Worm (Caenorhabditis elegans) whole organism, L2 larva: ENCODE measurements around the gene cest-24.

ENCODE experiments used
- C34F6.9 ChIP-seq: fragments of 150-350 bp; optimal IDR thresholded peaks from 2 replicates; lab custom pipeline; 2014; ENCODE audit warnings: missing biosample characterization, missing genetic modification characterization
- F13H6.1 ChIP-seq: sonication (generic microtip); optimal IDR thresholded peaks from 2 replicates; lab custom pipeline; 2016; ENCODE audit warnings: missing genetic modification characterization, missing compliant biosample characterization
- R02D3.7 ChIP-seq: fragments of 150-350 bp; optimal IDR thresholded peaks from 2 replicates; lab custom pipeline; 2014; ENCODE audit warnings: missing biosample characterization, missing genetic modification characterization
- Y55F3AM.14 ChIP-seq: fragments of 200-800 bp; sonication (Bioruptor generic); optimal IDR thresholded peaks from 2 replicates; lab custom pipeline; 2018; ENCODE audit warnings: mild to moderate bottlenecking, missing genetic modification characterization, missing compliant biosample characterization
- ZK546.5 ChIP-seq: sonication (generic microtip); optimal IDR thresholded peaks from 2 replicates; lab custom pipeline; 2017; ENCODE audit warnings: missing biosample characterization, missing genetic modification characterization
- alr-1 ChIP-seq: fragments of 150-350 bp; optimal IDR thresholded peaks from 2 replicates; lab custom pipeline; 2014; ENCODE audit warnings: missing biosample characterization, missing genetic modification characterization
- aly-2 ChIP-seq: fragments of 150-350 bp; optimal IDR thresholded peaks from 2 replicates; lab custom pipeline; 2014; ENCODE audit warnings: missing biosample characterization, missing genetic modification characterization
- ama-1 ChIP-seq: fragments of 150-350 bp; optimal IDR thresholded peaks from 2 replicates; lab custom pipeline; 2018; ENCODE audit warnings: inconsistent platforms
- blmp-1 ChIP-seq: sonication (generic microtip); optimal IDR thresholded peaks from 2 replicates; lab custom pipeline; 2017; ENCODE audit warnings: missing genetic modification characterization, mild to moderate bottlenecking, missing compliant biosample characterization, antibody characterized with exemption, moderate library complexity; ENCODE audit not compliant: insufficient read depth
- ceh-16 ChIP-seq: fragments of 150-350 bp; optimal IDR thresholded peaks from 2 replicates; lab custom pipeline; 2014; ENCODE audit warnings: missing biosample characterization, missing genetic modification characterization
- ceh-82 ChIP-seq: fragments of 150-350 bp; optimal IDR thresholded peaks from 2 replicates; lab custom pipeline; 2014; ENCODE audit warnings: missing biosample characterization, missing genetic modification characterization
- crh-2 ChIP-seq: sonication (generic microtip); optimal IDR thresholded peaks from 2 replicates; lab custom pipeline; 2017; ENCODE audit warnings: missing biosample characterization, missing genetic modification characterization
- dmd-4 ChIP-seq: sonication (generic microtip); optimal IDR thresholded peaks from 2 replicates; lab custom pipeline; 2017; ENCODE audit warnings: missing biosample characterization, missing genetic modification characterization
- egl-27 ChIP-seq: sonication (generic microtip); optimal IDR thresholded peaks from 3 replicates; lab custom pipeline; 2017; ENCODE audit warnings: missing biosample characterization, missing genetic modification reagents, missing genetic modification characterization
- elt-1 ChIP-seq: fragments of 150-350 bp; optimal IDR thresholded peaks from 2 replicates; lab custom pipeline; 2014; ENCODE audit warnings: missing biosample characterization, missing genetic modification characterization
- elt-3 ChIP-seq: sonication (generic microtip); optimal IDR thresholded peaks from 2 replicates; lab custom pipeline; 2017; ENCODE audit warnings: missing biosample characterization, missing genetic modification characterization
- fos-1 ChIP-seq: fragments of 150-350 bp; optimal IDR thresholded peaks from 2 replicates; lab custom pipeline; 2014; ENCODE audit warnings: missing biosample characterization, missing genetic modification characterization
- gmeb-1 ChIP-seq: fragments of 150-350 bp; optimal IDR thresholded peaks from 2 replicates; lab custom pipeline; 2014; ENCODE audit warnings: missing biosample characterization, missing genetic modification characterization
- lin-11 ChIP-seq: fragments of 150-350 bp; sonication (generic microtip); optimal IDR thresholded peaks from 2 replicates; lab custom pipeline; 2014; ENCODE audit warnings: missing biosample characterization, missing genetic modification characterization, inconsistent platforms, mixed read lengths
- lin-13 ChIP-seq: fragments of 150-350 bp; optimal IDR thresholded peaks from 2 replicates; lab custom pipeline; 2014; ENCODE audit warnings: missing biosample characterization, missing genetic modification reagents, missing genetic modification characterization
- lin-39 ChIP-seq: fragments of 150-350 bp; optimal IDR thresholded peaks from 2 replicates; lab custom pipeline; 2014; ENCODE audit warnings: missing biosample characterization, missing genetic modification reagents, missing genetic modification characterization
- lsy-2 ChIP-seq, 2 experiments: fragments of 150-350 bp in 1 of 2; sonication (generic microtip) in 1 of 2; optimal IDR thresholded peaks; 2 replicates each; lab custom pipeline; 2014 to 2017; ENCODE audit warnings: missing biosample characterization in 2 of 2, missing genetic modification characterization in 2 of 2
- mab-5 ChIP-seq: fragments of 150-350 bp; optimal IDR thresholded peaks from 2 replicates; lab custom pipeline; 2014; ENCODE audit warnings: missing biosample characterization, missing genetic modification characterization
- mbf-1 ChIP-seq: sonication (generic microtip); optimal IDR thresholded peaks from 2 replicates; lab custom pipeline; 2017; ENCODE audit warnings: missing biosample characterization, missing genetic modification characterization
- mdl-1 ChIP-seq, 2 experiments: fragments of 150-350 bp in 1 of 2; sonication (generic microtip) in 1 of 2; optimal IDR thresholded peaks; 2 replicates each; lab custom pipeline; 2017; ENCODE audit warnings: missing biosample characterization in 2 of 2, missing genetic modification characterization in 2 of 2
- nhr-10 ChIP-seq: sonication (generic microtip); optimal IDR thresholded peaks from 2 replicates; lab custom pipeline; 2017; ENCODE audit warnings: missing biosample characterization, missing genetic modification characterization
- nhr-11 ChIP-seq: fragments of 150-350 bp; optimal IDR thresholded peaks from 2 replicates; lab custom pipeline; 2014; ENCODE audit warnings: missing biosample characterization, missing genetic modification characterization
- nhr-12 ChIP-seq: fragments of 150-350 bp; optimal IDR thresholded peaks from 2 replicates; lab custom pipeline; 2014; ENCODE audit warnings: missing biosample characterization, missing genetic modification characterization
- nhr-129 ChIP-seq: fragments of 150-350 bp; optimal IDR thresholded peaks from 2 replicates; lab custom pipeline; 2014; ENCODE audit warnings: missing biosample characterization, missing genetic modification characterization
- nhr-21 ChIP-seq: fragments of 150-350 bp; optimal IDR thresholded peaks from 2 replicates; lab custom pipeline; 2014; ENCODE audit warnings: missing biosample characterization, missing genetic modification characterization
- nhr-23 ChIP-seq: fragments of 150-350 bp; optimal IDR thresholded peaks from 2 replicates; lab custom pipeline; 2014; ENCODE audit warnings: missing biosample characterization, missing genetic modification reagents, missing genetic modification characterization
- nhr-237 ChIP-seq: fragments of 150-350 bp; optimal IDR thresholded peaks from 2 replicates; lab custom pipeline; 2014; ENCODE audit warnings: missing biosample characterization, missing genetic modification characterization
- nhr-25 ChIP-seq: fragments of 150-350 bp; sonication (generic microtip); optimal IDR thresholded peaks from 3 replicates; lab custom pipeline; 2014; ENCODE audit warnings: missing biosample characterization, missing genetic modification characterization
- nhr-6 ChIP-seq: fragments of 150-350 bp; optimal IDR thresholded peaks from 2 replicates; lab custom pipeline; 2014; ENCODE audit warnings: missing biosample characterization, missing genetic modification characterization
- nhr-77 ChIP-seq: fragments of 150-350 bp; optimal IDR thresholded peaks from 2 replicates; lab custom pipeline; 2014; ENCODE audit warnings: missing biosample characterization, missing genetic modification characterization
- peb-1 ChIP-seq: fragments of 150-350 bp; optimal IDR thresholded peaks from 2 replicates; lab custom pipeline; 2014; ENCODE audit warnings: missing biosample characterization, missing genetic modification characterization
- sem-4 ChIP-seq: fragments of 150-350 bp; optimal IDR thresholded peaks from 2 replicates; lab custom pipeline; 2014; ENCODE audit warnings: missing biosample characterization, missing genetic modification reagents, missing genetic modification characterization
- skn-1 ChIP-seq: sonication (generic microtip); optimal IDR thresholded peaks from 2 replicates; lab custom pipeline; 2017; ENCODE audit warnings: missing biosample characterization, missing genetic modification characterization
- sma-3 ChIP-seq: sonication (generic microtip); optimal IDR thresholded peaks from 2 replicates; lab custom pipeline; 2016; ENCODE audit warnings: missing genetic modification reagents, missing genetic modification characterization, missing compliant biosample characterization
- sma-9 ChIP-seq, 2 experiments: fragments of 150-350 bp in 1 of 2; sonication (generic microtip) in 1 of 2; optimal IDR thresholded peaks; 2 replicates each; lab custom pipeline; 2014 to 2016; ENCODE audit warnings: missing genetic modification characterization in 2 of 2, mild to moderate bottlenecking in 1 of 2, missing biosample characterization in 1 of 2, missing compliant biosample characterization in 1 of 2, missing genetic modification reagents in 1 of 2, moderate library complexity in 1 of 2
- snpc-4 ChIP-seq: fragments of 150-350 bp; optimal IDR thresholded peaks from 2 replicates; lab custom pipeline; 2014; ENCODE audit warnings: missing biosample characterization, missing genetic modification characterization
- unc-39 ChIP-seq: fragments of 150-350 bp; optimal IDR thresholded peaks from 2 replicates; lab custom pipeline; 2014; ENCODE audit warnings: missing biosample characterization, missing genetic modification characterization
- unc-55 ChIP-seq: fragments of 150-350 bp; sonication (generic microtip); optimal IDR thresholded peaks from 3 replicates; lab custom pipeline; 2014; ENCODE audit warnings: missing biosample characterization, missing genetic modification reagents, missing genetic modification characterization
- unc-62 ChIP-seq: fragments of 150-350 bp; optimal IDR thresholded peaks from 2 replicates; lab custom pipeline; 2014; ENCODE audit warnings: missing biosample characterization, missing genetic modification reagents, missing genetic modification characterization
- zag-1 ChIP-seq: fragments of 150-350 bp; optimal IDR thresholded peaks from 2 replicates; lab custom pipeline; 2014; ENCODE audit warnings: missing biosample characterization, missing genetic modification characterization
- ztf-1 ChIP-seq: fragments of 200-800 bp; sonication (Bioruptor generic); conservative IDR thresholded peaks from 2 replicates; pipeline ENCODE4 v1.3.6; 2022; ENCODE audit warnings: missing genetic modification characterization, missing compliant biosample characterization
- ztf-11 ChIP-seq: sonication (generic microtip); optimal IDR thresholded peaks from 2 replicates; lab custom pipeline; 2017; ENCODE audit warnings: missing biosample characterization, missing genetic modification characterization
- ztf-4 ChIP-seq: fragments of 150-350 bp; optimal IDR thresholded peaks from 2 replicates; lab custom pipeline; 2014; ENCODE audit warnings: missing biosample characterization, missing genetic modification characterization

Gene cest-24

ce11 chrV:6275209-6275608 lies 41.5 kb upstream of the cest-24 start:
- TF ChIP-seq ama-1: no peak
- TF ChIP-seq peb-1 (tag; lab: Kevin White, UChicago): no peak
- TF ChIP-seq crh-2: peak; percentile 80
- TF ChIP-seq gmeb-1 (tag; lab: Kevin White, UChicago): peak; percentile 50
- peak; percentile 42 for TF ChIP-seq Y55F3AM.14 (GFP tag; lab: Kevin White, UChicago)
- TF ChIP-seq lin-11 (tag; lab: Kevin White, UChicago): no peak
- peak; percentile 52 for TF ChIP-seq nhr-25
- no peak for TF ChIP-seq unc-62
- no peak for TF ChIP-seq egl-27 (tag; lab: Kevin White, UChicago)
- peak; percentile 12 for TF ChIP-seq F13H6.1
- peak in 1 of 2 experiments; percentile 21 for TF ChIP-seq lsy-2 (tag; optimal IDR thresholded peaks at IDR 0.05; lab: Kevin White, UChicago)
- TF ChIP-seq nhr-21 (tag; lab: Kevin White, UChicago): peak; percentile 69
- peak in 1 of 2 experiments; percentile 38 for TF ChIP-seq mdl-1 (tag; optimal IDR thresholded peaks at IDR 0.05; lab: Kevin White, UChicago)
- TF ChIP-seq sma-3 (GFP tag; lab: Kevin White, UChicago): peak; percentile 67
- TF ChIP-seq sma-9 (GFP tag; optimal IDR thresholded peaks at IDR 0.05; lab: Kevin White, UChicago): peak; percentile 87
- no peak for TF ChIP-seq sma-9 (tag; optimal IDR thresholded peaks at IDR 0.05; lab: Kevin White, UChicago)
- TF ChIP-seq blmp-1: peak; percentile 18
- TF ChIP-seq fos-1: peak; percentile 89

ce11 chrV:6276205-6276604 lies 40.5 kb upstream of the cest-24 start, which contains the start of gene F31F7.1:
Gene F31F7.1 (plus strand): TSS chrV:6276439.
- TF ChIP-seq ztf-4 (tag; lab: Kevin White, UChicago): no peak
- TF ChIP-seq lsy-2 (tag; optimal IDR thresholded peaks at IDR 0.05; lab: Kevin White, UChicago): peak in 1 of 2 experiments; percentile 50
- TF ChIP-seq dmd-4: no peak
- no peak for TF ChIP-seq peb-1 (tag; lab: Kevin White, UChicago)
- TF ChIP-seq lin-13 (GFP tag; lab: Kevin White, UChicago): no peak
- peak; percentile 0 for TF ChIP-seq egl-27 (tag; lab: Kevin White, UChicago)
- peak; percentile 85 for TF ChIP-seq nhr-21 (tag; lab: Kevin White, UChicago)
- TF ChIP-seq ZK546.5 (tag; lab: Kevin White, UChicago): no peak
- peak; percentile 68 for TF ChIP-seq nhr-25
- TF ChIP-seq crh-2: peak; percentile 73
- no peak for TF ChIP-seq mbf-1 (tag; lab: Kevin White, UChicago)
- TF ChIP-seq elt-1 (tag; lab: Kevin White, UChicago): no peak
- peak; percentile 78 for TF ChIP-seq fos-1
- TF ChIP-seq lin-39 (tag; lab: Kevin White, UChicago): no peak
- TF ChIP-seq sem-4: no peak
- no peak for TF ChIP-seq nhr-237 (tag; lab: Kevin White, UChicago)
- peak; percentile 70 for TF ChIP-seq gmeb-1 (tag; lab: Kevin White, UChicago)
- peak; percentile 84 for TF ChIP-seq sma-3 (GFP tag; lab: Kevin White, UChicago)
- peak; percentile 52 for TF ChIP-seq nhr-129
- no peak for TF ChIP-seq ceh-16
- peak; percentile 67 for TF ChIP-seq blmp-1
- TF ChIP-seq elt-3: no peak
- no peak for TF ChIP-seq mab-5 (tag; lab: Kevin White, UChicago)
- no peak for TF ChIP-seq ztf-11
- TF ChIP-seq nhr-11 (tag; lab: Kevin White, UChicago): no peak
- TF ChIP-seq lin-11 (tag; lab: Kevin White, UChicago): no peak
- no peak for TF ChIP-seq Y55F3AM.14 (GFP tag; lab: Kevin White, UChicago)
- no peak for TF ChIP-seq ceh-82 (tag; lab: Kevin White, UChicago)
- no peak for TF ChIP-seq C34F6.9 (tag; lab: Kevin White, UChicago)
- TF ChIP-seq zag-1 (tag; lab: Kevin White, UChicago): no peak
- no peak for TF ChIP-seq snpc-4
- TF ChIP-seq R02D3.7 (tag; lab: Kevin White, UChicago): no peak
- TF ChIP-seq ztf-1 (GFP tag; lab: Robert Waterston, UW): no peak
- no peak for TF ChIP-seq nhr-10 (tag; lab: Kevin White, UChicago)
- peak; percentile 12 for TF ChIP-seq skn-1 (tag; lab: Kevin White, UChicago)
- peak; percentile 26 for TF ChIP-seq nhr-6
- peak; percentile 72 for TF ChIP-seq F13H6.1
- TF ChIP-seq aly-2 (tag; lab: Kevin White, UChicago): no peak
- peak; percentile 62 for TF ChIP-seq ama-1
- TF ChIP-seq nhr-23 (tag; lab: Kevin White, UChicago): no peak
- no peak for TF ChIP-seq unc-62
- peak; percentile 94 for TF ChIP-seq sma-9 (GFP tag; optimal IDR thresholded peaks at IDR 0.05; lab: Kevin White, UChicago)
- no peak for TF ChIP-seq sma-9 (tag; optimal IDR thresholded peaks at IDR 0.05; lab: Kevin White, UChicago)
- no peak for TF ChIP-seq unc-55 (GFP tag; lab: Kevin White, UChicago)
- peak; percentile 22 for TF ChIP-seq nhr-77 (tag; lab: Kevin White, UChicago)
- no peak for TF ChIP-seq unc-39 (tag; lab: Kevin White, UChicago)
- TF ChIP-seq nhr-12 (tag; lab: Kevin White, UChicago): no peak
- no peak for TF ChIP-seq alr-1 (tag; lab: Kevin White, UChicago)
- TF ChIP-seq mdl-1 (tag; optimal IDR thresholded peaks at IDR 0.05; lab: Kevin White, UChicago): peak in 1 of 2 experiments; percentile 67
